Worm (Caenorhabditis elegans) whole organism, L4/young adult: Measurements from ENCODE around the gene ZK228.10.

ENCODE experiments used
- W03F9.2 ChIP-seq: fragments of 150-350 bp; optimal IDR thresholded peaks from 2 replicates; lab custom pipeline; 2014; ENCODE audit warnings: missing biosample characterization, missing genetic modification characterization
- dao-5 ChIP-seq: sonication (generic microtip); optimal IDR thresholded peaks from 2 replicates; lab custom pipeline; 2016; ENCODE audit warnings: missing genotype, missing genetic modification characterization, moderate library complexity, missing compliant biosample characterization
- him-1 ChIP-seq: sonication (generic microtip); optimal IDR thresholded peaks from 2 replicates; lab custom pipeline; 2016; ENCODE audit warnings: missing genotype, missing genetic modification reagents, missing genetic modification characterization, missing compliant biosample characterization

DNA sequence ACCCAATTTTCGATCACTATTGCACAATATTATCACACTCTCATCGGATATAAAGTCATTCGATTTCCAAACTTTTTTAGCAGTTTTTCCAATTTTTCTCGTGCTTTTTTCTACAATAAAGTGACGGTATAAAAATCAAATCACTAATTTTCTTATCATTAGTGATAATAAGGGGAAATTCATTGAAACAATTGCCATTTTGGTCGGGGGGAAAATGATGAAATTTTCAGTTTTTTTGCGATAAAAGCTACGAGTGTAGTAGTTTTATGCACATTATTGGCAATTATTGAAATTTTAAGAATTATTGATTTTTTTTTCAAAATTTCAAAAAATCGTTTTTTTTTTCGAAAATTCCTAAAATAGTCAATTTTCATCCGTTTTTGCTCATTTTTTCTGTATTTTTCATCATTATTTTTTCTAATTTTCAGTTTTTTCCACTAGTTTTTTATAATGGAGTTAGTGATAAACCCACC, 5.7 kb downstream of the ZK228.10 start, which contains the start of gene ZK228.4:
- no peak for TF ChIP-seq W03F9.2 (tag; lab: Kevin White, UChicago)
- TF ChIP-seq him-1 (tag; lab: Kevin White, UChicago) = no peak
- no peak for TF ChIP-seq dao-5 (tag; lab: Kevin White, UChicago)
